Fruit fly (Drosophila melanogaster) whole organism, embryonic: ENCODE data around the gene CG2129.

Experiments used
- B-H1 ChIP-seq: fragments of 200-800 bp; sonication (Bioruptor generic); IDR thresholded peaks from 3 replicates; pipeline ENCODE4 v1.3.6; 2022; ENCODE audit warnings: missing biosample characterization, missing genetic modification characterization
- BEAF-32 ChIP-seq: fragments of 200-800 bp; sonication (Bioruptor generic); optimal IDR thresholded peaks from 3 replicates; lab custom pipeline; 2017; ENCODE audit warnings: missing biosample characterization, missing genetic modification characterization, mild to moderate bottlenecking, moderate library complexity, missing genetic modification reagents
- Bgb ChIP-seq: fragments of 200-800 bp; sonication (Bioruptor generic); IDR thresholded peaks from 2 replicates; pipeline ENCODE4 v1.3.6; 2022; ENCODE audit warnings: missing biosample characterization, missing genetic modification characterization; ENCODE audit not compliant: partially characterized antibody
- CG11085 ChIP-seq: fragments of 200-800 bp; sonication (Bioruptor generic); IDR thresholded peaks from 2 replicates; pipeline ENCODE4 v1.3.6; 2022; ENCODE audit warnings: missing biosample characterization, missing genetic modification characterization
- CG14860 ChIP-seq: fragments of 200-800 bp; sonication (Bioruptor generic); IDR thresholded peaks from 3 replicates; pipeline ENCODE4 v1.3.6; 2022; ENCODE audit warnings: missing biosample characterization, missing genetic modification characterization; ENCODE audit not compliant: partially characterized antibody
- CG15011 ChIP-seq: fragments of 200-800 bp; sonication (Bioruptor generic); optimal IDR thresholded peaks from 3 replicates; lab custom pipeline; 2018; ENCODE audit warnings: missing biosample characterization, mild to moderate bottlenecking, missing genetic modification characterization
- CG16779 ChIP-seq: fragments of 200-800 bp; sonication (Bioruptor generic); IDR thresholded peaks from 2 replicates; pipeline ENCODE4 v1.3.6; 2022; ENCODE audit warnings: missing biosample characterization, missing genetic modification characterization
- CG16815 ChIP-seq: fragments of 200-800 bp; sonication (Bioruptor generic); optimal IDR thresholded peaks from 3 replicates; lab custom pipeline; 2017; ENCODE audit warnings: missing biosample characterization, mild to moderate bottlenecking, missing genetic modification characterization
- CG17912 ChIP-seq: fragments of 200-800 bp; sonication (Bioruptor generic); optimal IDR thresholded peaks from 2 replicates; lab custom pipeline; 2018; ENCODE audit warnings: missing biosample characterization, mild to moderate bottlenecking, missing genetic modification characterization
- CG3726 ChIP-seq: fragments of 200-800 bp; sonication (Bioruptor generic); IDR thresholded peaks from 3 replicates; pipeline ENCODE4, ENCODE4 v1.3.6; 2022; ENCODE audit warnings: missing biosample characterization, missing genetic modification characterization
- CG43689 ChIP-seq: fragments of 200-800 bp; sonication (Bioruptor generic); IDR thresholded peaks from 2 replicates; pipeline ENCODE4 v1.3.6; 2022; ENCODE audit warnings: missing biosample characterization, missing genetic modification characterization
- CG4707 ChIP-seq: fragments of 200-800 bp; sonication (Bioruptor generic); optimal IDR thresholded peaks from 2 replicates; lab custom pipeline; 2018; ENCODE audit warnings: missing biosample characterization, mild to moderate bottlenecking, missing genetic modification characterization, moderate library complexity
- CG7271 ChIP-seq: fragments of 200-800 bp; sonication (Bioruptor generic); optimal IDR thresholded peaks from 2 replicates; lab custom pipeline; 2018; ENCODE audit warnings: missing biosample characterization, mild to moderate bottlenecking, missing genetic modification characterization, moderate library complexity
- CG7372 ChIP-seq: fragments of 200-800 bp; sonication (Bioruptor generic); IDR thresholded peaks from 2 replicates; pipeline ENCODE4 v1.3.6; 2022; ENCODE audit warnings: missing biosample characterization, missing genetic modification characterization
- CG9817 ChIP-seq: fragments of 200-800 bp; sonication (Bioruptor generic); optimal IDR thresholded peaks from 2 replicates; lab custom pipeline; 2018; ENCODE audit warnings: missing biosample characterization, mild to moderate bottlenecking, missing genetic modification characterization, moderate library complexity
- Camta ChIP-seq: fragments of 200-800 bp; sonication (Bioruptor generic); optimal IDR thresholded peaks from 2 replicates; lab custom pipeline; 2016; ENCODE audit warnings: missing biosample characterization, missing genetic modification characterization
- Dref ChIP-seq: fragments of 200-800 bp; sonication (Bioruptor generic); IDR thresholded peaks from 2 replicates; pipeline ENCODE4 v1.3.6; 2022; ENCODE audit warnings: missing biosample characterization, missing genetic modification characterization
- Drgx ChIP-seq: fragments of 200-800 bp; sonication (Bioruptor generic); IDR thresholded peaks from 2 replicates; pipeline ENCODE4 v1.3.6; 2022; ENCODE audit warnings: missing biosample characterization, missing genetic modification characterization
- Elba2 ChIP-seq: fragments of 200-800 bp; sonication (Bioruptor generic); optimal IDR thresholded peaks from 3 replicates; lab custom pipeline; 2016; ENCODE audit warnings: missing biosample characterization, missing genetic modification characterization
- H2.0 ChIP-seq: fragments of 200-800 bp; sonication (Bioruptor generic); IDR thresholded peaks from 2 replicates; pipeline ENCODE4 v1.3.6; 2022; ENCODE audit warnings: missing biosample characterization, missing genetic modification characterization
- HLH54F ChIP-seq: fragments of 200-800 bp; sonication (Bioruptor generic); optimal IDR thresholded peaks from 3 replicates; lab custom pipeline; 2016; ENCODE audit warnings: missing biosample characterization, missing genetic modification characterization
- Hmx ChIP-seq: fragments of 200-800 bp; sonication (Bioruptor generic); optimal IDR thresholded peaks from 2 replicates; lab custom pipeline; 2016; ENCODE audit warnings: missing biosample characterization, missing genetic modification characterization
- Jarid2 ChIP-seq: fragments of 200-800 bp; sonication (Bioruptor generic); optimal IDR thresholded peaks from 3 replicates; lab custom pipeline; 2017; ENCODE audit warnings: mild to moderate bottlenecking, missing biosample characterization, missing genetic modification reagents, missing genetic modification characterization
- Kr ChIP-seq: fragments of 200-800 bp; sonication (Bioruptor generic); optimal IDR thresholded peaks from 2 replicates; lab custom pipeline; 2017; ENCODE audit warnings: missing biosample characterization, mild to moderate bottlenecking, missing genetic modification characterization
- MTF-1 ChIP-seq: fragments of 200-800 bp; sonication (Bioruptor generic); optimal IDR thresholded peaks from 2 replicates; lab custom pipeline; 2018; ENCODE audit warnings: missing biosample characterization, mild to moderate bottlenecking, missing genetic modification characterization, borderline replicate concordance
- NFAT ChIP-seq: fragments of 200-800 bp; sonication (Bioruptor generic); IDR thresholded peaks from 2 replicates; pipeline ENCODE4 v1.3.6; 2022; ENCODE audit warnings: missing biosample characterization, missing genetic modification characterization
- Opbp ChIP-seq: fragments of 200-800 bp; sonication (Bioruptor generic); IDR thresholded peaks from 3 replicates; pipeline ENCODE4 v1.3.6; 2022; ENCODE audit warnings: missing biosample characterization, missing genetic modification characterization; ENCODE audit not compliant: partially characterized antibody
- Rfx ChIP-seq: fragments of 200-800 bp; sonication (Bioruptor generic); IDR thresholded peaks from 2 replicates; pipeline ENCODE4 v1.3.6; 2022; ENCODE audit warnings: missing biosample characterization, missing genetic modification characterization
- Ssrp ChIP-seq: fragments of 200-800 bp; sonication (Bioruptor generic); optimal IDR thresholded peaks from 2 replicates; lab custom pipeline; 2018; ENCODE audit warnings: missing biosample characterization, mild to moderate bottlenecking, missing genetic modification characterization, moderate library complexity
- aop ChIP-seq: fragments of 200-800 bp; sonication (Bioruptor generic); IDR thresholded peaks from 2 replicates; pipeline ENCODE4 v1.3.6; 2022; ENCODE audit warnings: missing biosample characterization, missing genetic modification characterization
- cas ChIP-seq: fragments of 200-800 bp; sonication (Bioruptor generic); IDR thresholded peaks from 2 replicates; pipeline ENCODE4 v1.3.6; 2022; ENCODE audit warnings: missing biosample characterization, missing genetic modification characterization
- chm ChIP-seq: fragments of 200-800 bp; sonication (Bioruptor generic); IDR thresholded peaks from 2 replicates; pipeline ENCODE4 v1.3.6; 2022; ENCODE audit warnings: missing biosample characterization, missing genetic modification characterization
- corto ChIP-seq: fragments of 200-800 bp; sonication (Bioruptor generic); optimal IDR thresholded peaks from 2 replicates; lab custom pipeline; 2016; ENCODE audit warnings: missing biosample characterization, mild to moderate bottlenecking, missing genetic modification characterization, moderate library complexity
- fd96Cb ChIP-seq: fragments of 200-800 bp; sonication (Bioruptor generic); optimal IDR thresholded peaks from 2 replicates; lab custom pipeline; 2018; ENCODE audit warnings: missing biosample characterization, mild to moderate bottlenecking, missing genetic modification characterization, moderate library complexity
- ftz-f1 ChIP-seq: fragments of 200-800 bp; sonication (Bioruptor generic); optimal IDR thresholded peaks from 2 replicates; lab custom pipeline; 2016; ENCODE audit warnings: missing biosample characterization, missing genetic modification characterization
- gfzf ChIP-seq: fragments of 200-800 bp; sonication (Bioruptor generic); optimal IDR thresholded peaks from 2 replicates; lab custom pipeline; 2016; ENCODE audit warnings: missing biosample characterization, mild to moderate bottlenecking, missing genetic modification characterization, moderate library complexity
- gt ChIP-seq: fragments of 200-800 bp; sonication (Bioruptor generic); IDR thresholded peaks from 2 replicates; pipeline ENCODE4 v1.3.6; 2022; ENCODE audit warnings: missing biosample characterization, missing genetic modification characterization
- hbn ChIP-seq: fragments of 200-800 bp; sonication (Bioruptor generic); IDR thresholded peaks from 2 replicates; pipeline ENCODE4 v1.3.6; 2022; ENCODE audit warnings: missing biosample characterization, missing genetic modification characterization; ENCODE audit not compliant: partially characterized antibody
- her ChIP-seq: fragments of 200-800 bp; sonication (Bioruptor generic); optimal IDR thresholded peaks from 2 replicates; lab custom pipeline; 2016; ENCODE audit warnings: missing biosample characterization, missing genetic modification characterization
- ind ChIP-seq: fragments of 200-800 bp; sonication (Bioruptor generic); optimal IDR thresholded peaks from 3 replicates; lab custom pipeline; 2016; ENCODE audit warnings: missing biosample characterization, missing genetic modification characterization
- klu ChIP-seq: fragments of 200-800 bp; sonication (Bioruptor generic); IDR thresholded peaks from 2 replicates; pipeline ENCODE4 v1.3.6; 2022; ENCODE audit warnings: missing biosample characterization, missing genetic modification characterization
- lbe ChIP-seq: fragments of 200-800 bp; sonication (Bioruptor generic); optimal IDR thresholded peaks from 2 replicates; lab custom pipeline; 2016; ENCODE audit warnings: missing biosample characterization, mild to moderate bottlenecking, missing genetic modification characterization
- onecut ChIP-seq: fragments of 200-800 bp; sonication (Bioruptor generic); IDR thresholded peaks from 2 replicates; pipeline ENCODE4 v1.3.6; 2022; ENCODE audit warnings: missing biosample characterization, missing genetic modification characterization
- prd ChIP-seq, 3 experiments: fragments of >200 bp in 2 of 3; fragments of 200-800 bp in 1 of 3; sonication (Bioruptor generic) in 1 of 3; optimal IDR thresholded peaks in 2 of 3; IDR thresholded peaks in 1 of 3; 2 replicates in 2 of 3; 3 replicates in 1 of 3; pipeline versions ENCODE4 v1.3.6 to Lab custom; 2017 to 2022; ENCODE audit warnings: missing biosample characterization in 1 of 3, missing genetic modification characterization in 1 of 3
- pros ChIP-seq: fragments of 200-800 bp; sonication (Bioruptor generic); optimal IDR thresholded peaks from 3 replicates; lab custom pipeline; 2019; ENCODE audit warnings: missing biosample characterization, mild to moderate bottlenecking, missing genetic modification characterization, moderate library complexity
- psq ChIP-seq: fragments of 200-800 bp; sonication (Bioruptor generic); optimal IDR thresholded peaks from 2 replicates; lab custom pipeline; 2017; ENCODE audit warnings: missing biosample characterization, missing genetic modification characterization
- schlank ChIP-seq: fragments of 200-800 bp; sonication (Bioruptor generic); optimal IDR thresholded peaks from 2 replicates; lab custom pipeline; 2018; ENCODE audit warnings: missing biosample characterization, mild to moderate bottlenecking, missing genetic modification characterization
- sens ChIP-seq: fragments of 200-800 bp; sonication (Bioruptor generic); peaks from one replicate; lab custom pipeline; 2016; ENCODE audit warnings: missing biosample characterization, missing genetic modification characterization
- seq ChIP-seq: fragments of 200-800 bp; sonication (Bioruptor generic); IDR thresholded peaks from 2 replicates; pipeline ENCODE4 v1.3.6; 2022; ENCODE audit warnings: missing biosample characterization, missing genetic modification characterization
- unpg ChIP-seq: fragments of 200-800 bp; sonication (Bioruptor generic); optimal IDR thresholded peaks from 3 replicates; lab custom pipeline; 2018; ENCODE audit warnings: missing biosample characterization, mild to moderate bottlenecking, missing genetic modification characterization, moderate library complexity

CG2129 gene

dm6 chrX:8131693-8132313 is 13.8 kb upstream of the CG2129 start, which contains the start of gene CG10958 (continued):
- TF ChIP-seq chm (no peak), H2.0 (GFP tag; lab: Robert Waterston, UW) (0 out of 2 replicates have a peak, but pooled peaks have one; percentile 7), gfzf (GFP tag; lab: Kevin White, UChicago) (no peak), CG16815 (peak; percentile 13), seq (GFP tag; lab: Robert Waterston, UW) (0 out of 2 replicates have a peak, but pooled peaks have one; percentile 31), CG15011 (GFP tag; lab: Kevin White, UChicago) (no peak), psq (GFP tag; lab: Kevin White, UChicago) (peak; percentile 1), HLH54F (peak; percentile 34), Elba2 (GFP tag; lab: Kevin White, UChicago) (no peak), fd96Cb (peak; percentile 28), CG7271 (tag; lab: Kevin White, UChicago) (no peak), CG17912 (GFP tag; lab: Kevin White, UChicago) (no peak), CG3726 (GFP tag; lab: Robert Waterston, UW) (no peak), CG43689 (GFP tag; lab: Robert Waterston, UW) (no peak), schlank (tag; lab: Kevin White, UChicago) (no peak), Drgx (peak; percentile 45; the same call in 1 of the 2 replicates), MTF-1 (GFP tag; lab: Kevin White, UChicago) (no peak), corto (no peak), onecut (no peak), lbe (GFP tag; lab: Kevin White, UChicago) (peak; percentile 23), Rfx (GFP tag; lab: Robert Waterston, UW) (peak; percentile 66), Jarid2 (GFP tag; lab: Kevin White, UChicago) (no peak), Ssrp (tag; lab: Kevin White, UChicago) (peak; percentile 15), CG16779 (GFP tag; lab: Robert Waterston, UW) (no peak), Bgb (GFP tag; lab: Robert Waterston, UW) (no peak), ind (GFP tag; lab: Kevin White, UChicago) (peak; percentile 62), klu (GFP tag; lab: Robert Waterston, UW) (no peak), NFAT (GFP tag; lab: Robert Waterston, UW) (0 out of 2 replicates have a peak, but pooled peaks have one; percentile 15), gt (GFP tag; lab: Robert Waterston, UW) (no peak), ftz-f1 (GFP tag; lab: Kevin White, UChicago) (no peak), Camta (GFP tag; lab: Kevin White, UChicago) (no peak), Kr (GFP tag; lab: Kevin White, UChicago) (no peak), Hmx (GFP tag; lab: Kevin White, UChicago) (no peak), pros (GFP tag; lab: Kevin White, UChicago) (no peak), unpg (GFP tag; lab: Kevin White, UChicago) (peak; percentile 59), B-H1 (peak; percentile 30; the same call in 1 of the 3 replicates), her (GFP tag; lab: Kevin White, UChicago) (no peak), BEAF-32 (GFP tag; lab: Kevin White, UChicago) (peak; percentile 39), CG11085 (no peak), CG4707 (GFP tag; lab: Kevin White, UChicago) (no peak), CG7372 (GFP tag; lab: Robert Waterston, UW) (no peak), hbn (GFP tag; lab: Robert Waterston, UW) (peak; percentile 32; the same call in 1 of the 2 replicates), cas (GFP tag; lab: Robert Waterston, UW) (no peak), Opbp (GFP tag; lab: Robert Waterston, UW) (no peak), prd (optimal IDR thresholded peaks at IDR 0.05; lab: Kevin White, UChicago) (no peak), prd (GFP tag; IDR thresholded peaks at IDR 0.05; lab: Robert Waterston, UW) (peak; percentile 73), aop (no peak), Dref (peak; percentile 59), sens (GFP tag; lab: Kevin White, UChicago) (peak; percentile 88), CG9817 (peak; percentile 44), CG14860 (GFP tag; lab: Robert Waterston, UW) (no peak)
